Worm (Caenorhabditis elegans) whole organism, mixed stage, embryonic: ENCODE measurements around the gene T16H12.2.

Experiments used
- nhr-76 ChIP-seq: sonication (generic microtip); optimal IDR thresholded peaks from 2 replicates; lab custom pipeline; 2017; ENCODE audit warnings: missing biosample characterization, missing genetic modification characterization
- sptf-1 ChIP-seq: sonication (generic microtip); optimal IDR thresholded peaks from 2 replicates; lab custom pipeline; 2017; ENCODE audit warnings: mild to moderate bottlenecking, missing genetic modification characterization, moderate library complexity, missing compliant biosample characterization
- unc-62 ChIP-seq: fragments of 150-350 bp; optimal IDR thresholded peaks from 2 replicates; lab custom pipeline; 2014; ENCODE audit warnings: missing biosample characterization, missing genetic modification reagents, missing genetic modification characterization

ce11 chrIII:10126375-10126774 lies 40.3 kb downstream of the T16H12.2 start:
- TF ChIP-seq nhr-76 (no peak), unc-62 (GFP tag; lab: Kevin White, UChicago) (no peak), sptf-1 (tag; lab: Kevin White, UChicago) (no peak)
